Worm (Caenorhabditis elegans): ENCODE results near the gene unc-42.

The unc-42 gene

ce11 chrV:9730743-9731706 lies 38.2 kb downstream of the unc-42 start (continued):
- TF ChIP-seq mml-1 (tag; optimal IDR thresholded peaks at IDR 0.05) = no peak
- no peak for TF ChIP-seq ceh-16 (tag; optimal IDR thresholded peaks at IDR 0.05)
- TF ChIP-seq unc-39 (tag; optimal IDR thresholded peaks at IDR 0.05) = peak; percentile 63
- peak; percentile 10 for TF ChIP-seq sea-2 (GFP tag; optimal IDR thresholded peaks at IDR 0.05)
- no peak for TF ChIP-seq nhr-12 (tag; optimal IDR thresholded peaks at IDR 0.05)
- no peak for TF ChIP-seq nhr-76 (tag; optimal IDR thresholded peaks at IDR 0.05)

ce11 chrV:9729462-9730162 lies 39.6 kb downstream of the unc-42 start, which contains the start of the genes aagr-3 and drap-1:
Gene aagr-3 (minus strand): TSS chrV:9729512.
Gene drap-1 (plus strand): TSS chrV:9730106.
- TF ChIP-seq jun-1 (tag; optimal IDR thresholded peaks at IDR 0.05) (no peak), ztf-4 (tag; optimal IDR thresholded peaks at IDR 0.05) (no peak), hmg-11 (tag; optimal IDR thresholded peaks at IDR 0.05) (no peak), skn-1 (tag; optimal IDR thresholded peaks at IDR 0.05) (peak; percentile 61), ceh-82 (tag; optimal IDR thresholded peaks at IDR 0.05) (no peak), lin-15B (tag; optimal IDR thresholded peaks at IDR 0.05) (peak; percentile 71), egl-5 (tag; optimal IDR thresholded peaks at IDR 0.05) (peak; percentile 67), tbx-2 (tag; optimal IDR thresholded peaks at IDR 0.05) (no peak), nhr-11 (tag; optimal IDR thresholded peaks at IDR 0.05) (no peak), fkh-2 (tag; optimal IDR thresholded peaks at IDR 0.05) (no peak), unc-39 (tag; optimal IDR thresholded peaks at IDR 0.05) (no peak), R02D3.7 (tag; optimal IDR thresholded peaks at IDR 0.05) (no peak), ama-1 (optimal IDR thresholded peaks at IDR 0.05) (peak; percentile 14), aly-2 (tag; optimal IDR thresholded peaks at IDR 0.05) (no peak), ceh-16 (tag; optimal IDR thresholded peaks at IDR 0.05) (no peak), ceh-9 (tag; optimal IDR thresholded peaks at IDR 0.05) (no peak), nfya-1 (tag; optimal IDR thresholded peaks at IDR 0.05; ENCODE audit: insufficient read depth) (peak; percentile 88), nhr-67 (tag; optimal IDR thresholded peaks at IDR 0.05) (no peak), ZK546.5 (tag; optimal IDR thresholded peaks at IDR 0.05) (no peak), nhr-28 (tag; optimal IDR thresholded peaks at IDR 0.05) (no peak), nhr-76 (tag; optimal IDR thresholded peaks at IDR 0.05) (no peak), nhr-23 (tag; optimal IDR thresholded peaks at IDR 0.05) (peak; percentile 55), nhr-43 (tag; optimal IDR thresholded peaks at IDR 0.05; ENCODE audit: poor library complexity, severe bottlenecking) (no peak), fkh-10 (GFP tag; optimal IDR thresholded peaks at IDR 0.05) (no peak), zag-1 (tag; optimal IDR thresholded peaks at IDR 0.05) (no peak), ceh-28 (tag; optimal IDR thresholded peaks at IDR 0.05) (no peak), elt-3 (tag; optimal IDR thresholded peaks at IDR 0.05) (no peak), nhr-25 (tag; optimal IDR thresholded peaks at IDR 0.05) (no peak), sea-2 (GFP tag; optimal IDR thresholded peaks at IDR 0.05) (no peak), snpc-4 (tag; optimal IDR thresholded peaks at IDR 0.05) (peak; percentile 44), lsy-12 (tag; optimal IDR thresholded peaks at IDR 0.05) (no peak), unc-62 (GFP tag; optimal IDR thresholded peaks at IDR 0.05) (no peak), elt-2 (tag; optimal IDR thresholded peaks at IDR 0.05) (peak; percentile 68), elt-1 (tag; optimal IDR thresholded peaks at IDR 0.05) (no peak), nhr-12 (tag; optimal IDR thresholded peaks at IDR 0.05) (no peak), lin-39 (tag; optimal IDR thresholded peaks at IDR 0.05) (peak; percentile 81), pha-4 (tag; optimal IDR thresholded peaks at IDR 0.05) (peak; percentile 96), mml-1 (tag; optimal IDR thresholded peaks at IDR 0.05) (no peak), nhr-237 (tag; optimal IDR thresholded peaks at IDR 0.05) (no peak), eor-1 (tag; optimal IDR thresholded peaks at IDR 0.05) (no peak), daf-12 (tag; optimal IDR thresholded peaks at IDR 0.05) (no peak), mdl-1 (tag; optimal IDR thresholded peaks at IDR 0.05) (no peak), pqm-1 (tag; optimal IDR thresholded peaks at IDR 0.05) (peak; percentile 63)

Data from whole organism, L3 larva.